Worm (Caenorhabditis elegans): ENCODE measurements around the gene tbc-17.

DNA sequence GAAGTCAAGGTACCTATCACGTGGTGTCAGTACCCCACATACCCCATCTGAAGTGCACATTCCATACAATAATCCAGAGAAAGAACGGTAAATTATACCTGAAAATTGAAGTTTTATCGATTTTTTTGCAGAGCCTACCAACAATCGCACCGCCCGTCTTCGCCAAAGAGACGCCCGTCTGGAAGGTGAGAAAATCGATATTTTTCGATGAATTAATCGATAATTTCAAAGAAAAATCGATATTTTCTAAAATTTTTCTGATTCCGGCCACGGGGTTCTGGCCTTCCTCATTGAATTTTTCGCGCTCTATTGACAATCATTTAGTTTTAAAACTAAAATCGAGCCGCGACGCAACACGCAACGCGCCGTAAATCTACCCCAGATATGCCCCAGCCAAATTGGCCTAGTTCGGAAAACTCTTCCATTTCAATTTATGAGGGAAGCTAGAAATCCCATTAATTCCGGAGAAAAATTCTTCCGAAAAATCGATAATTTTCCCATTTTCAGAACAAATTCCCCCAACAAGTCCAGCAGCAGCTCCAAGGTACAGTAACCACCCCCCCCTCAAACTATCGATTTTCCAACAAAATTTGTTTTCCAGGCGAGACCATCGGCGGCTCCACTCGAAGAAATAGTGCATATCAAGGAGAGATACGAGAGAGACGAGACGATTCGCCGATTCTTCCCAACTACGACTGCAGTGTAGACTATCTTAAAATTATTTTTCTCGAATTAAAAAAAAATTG is 72.4 kb downstream of the tbc-17 start:
- no peak for TF ChIP-seq B0310.2 (tag; optimal IDR thresholded peaks at IDR 0.05)
- no peak for TF ChIP-seq ama-1 (optimal IDR thresholded peaks at IDR 0.05)
- TF ChIP-seq hnd-1 (tag; optimal IDR thresholded peaks at IDR 0.05), result no peak
- TF ChIP-seq tbx-37 (GFP tag; conservative IDR thresholded peaks at IDR 0.05), result no peak
- no peak for TF ChIP-seq sea-1 (GFP tag; conservative IDR thresholded peaks at IDR 0.05)
- no peak for TF ChIP-seq flt-1 (GFP tag; IDR thresholded peaks at IDR 0.05)
- TF ChIP-seq aly-1 (tag; optimal IDR thresholded peaks at IDR 0.05), result no peak
